Fruit fly (Drosophila melanogaster) whole organism, embryonic: ENCODE measurements around the gene CG11737.

ENCODE experiments used
- Abd-B ChIP-seq: fragments of 200-800 bp; sonication (Bioruptor generic); optimal IDR thresholded peaks from 2 replicates; lab custom pipeline; 2018; ENCODE audit warnings: missing biosample characterization, mild to moderate bottlenecking, missing genetic modification characterization, moderate library complexity
- B-H1 ChIP-seq: fragments of 200-800 bp; sonication (Bioruptor generic); IDR thresholded peaks from 3 replicates; pipeline ENCODE4 v1.3.6; 2022; ENCODE audit warnings: missing biosample characterization, missing genetic modification characterization
- Blimp-1 ChIP-seq: fragments of 200-800 bp; sonication (Bioruptor generic); optimal IDR thresholded peaks from 3 replicates; lab custom pipeline; 2018; ENCODE audit warnings: missing biosample characterization, missing genetic modification characterization, mild to moderate bottlenecking, moderate library complexity, missing genetic modification reagents
- CG12155 ChIP-seq: fragments of 200-800 bp; sonication (Bioruptor generic); optimal IDR thresholded peaks from 3 replicates; lab custom pipeline; 2016; ENCODE audit warnings: missing biosample characterization, missing genetic modification characterization
- CG12391 ChIP-seq: fragments of 200-800 bp; sonication (Bioruptor generic); optimal IDR thresholded peaks from 3 replicates; lab custom pipeline; 2018; ENCODE audit warnings: missing biosample characterization, mild to moderate bottlenecking, missing genetic modification characterization, moderate library complexity
- CG12942 ChIP-seq: fragments of 200-800 bp; sonication (Bioruptor generic); optimal IDR thresholded peaks from 3 replicates; lab custom pipeline; 2016; ENCODE audit warnings: missing biosample characterization, missing genetic modification characterization
- CG13287 ChIP-seq: fragments of 200-800 bp; sonication (Bioruptor generic); IDR thresholded peaks from 2 replicates; pipeline ENCODE4 v1.3.6; 2022; ENCODE audit warnings: missing biosample characterization, missing genetic modification characterization; ENCODE audit not compliant: partially characterized antibody
- CG14710 ChIP-seq: fragments of 200-800 bp; sonication (Bioruptor generic); optimal IDR thresholded peaks from 3 replicates; lab custom pipeline; 2019; ENCODE audit warnings: missing biosample characterization, mild to moderate bottlenecking, missing genetic modification characterization, moderate library complexity
- CG18476 ChIP-seq: fragments of 200-800 bp; sonication (Bioruptor generic); optimal IDR thresholded peaks from 2 replicates; lab custom pipeline; 2016; ENCODE audit warnings: missing biosample characterization, mild to moderate bottlenecking, missing genetic modification characterization
- CG2120 ChIP-seq: fragments of 200-800 bp; sonication (Bioruptor generic); optimal IDR thresholded peaks from 3 replicates; lab custom pipeline; 2016; ENCODE audit warnings: missing biosample characterization, missing genetic modification characterization
- CG2678 ChIP-seq: fragments of 200-800 bp; sonication (Bioruptor generic); optimal IDR thresholded peaks from 3 replicates; lab custom pipeline; 2019; ENCODE audit warnings: missing biosample characterization, mild to moderate bottlenecking, missing genetic modification characterization, moderate library complexity
- CG4424 ChIP-seq: fragments of 200-800 bp; sonication (Bioruptor generic); optimal IDR thresholded peaks from 3 replicates; lab custom pipeline; 2016; ENCODE audit warnings: missing biosample characterization, missing genetic modification characterization
- CG6854 ChIP-seq: fragments of 200-800 bp; sonication (Bioruptor generic); optimal IDR thresholded peaks from 3 replicates; lab custom pipeline; 2017; ENCODE audit warnings: missing biosample characterization, mild to moderate bottlenecking, missing genetic modification characterization
- CG7556 ChIP-seq: fragments of 200-800 bp; sonication (Bioruptor generic); optimal IDR thresholded peaks from 2 replicates; lab custom pipeline; 2017; ENCODE audit warnings: missing biosample characterization, mild to moderate bottlenecking, missing genetic modification characterization
- CG7786 ChIP-seq: fragments of 200-800 bp; sonication (Bioruptor generic); optimal IDR thresholded peaks from 2 replicates; lab custom pipeline; 2016; ENCODE audit warnings: missing biosample characterization, missing genetic modification characterization
- CG7963 ChIP-seq: fragments of 200-800 bp; sonication (Bioruptor generic); IDR thresholded peaks from 3 replicates; pipeline ENCODE4 v1.3.6; 2022; ENCODE audit warnings: missing biosample characterization, missing genetic modification characterization; ENCODE audit not compliant: partially characterized antibody
- CG9817 ChIP-seq: fragments of 200-800 bp; sonication (Bioruptor generic); optimal IDR thresholded peaks from 2 replicates; lab custom pipeline; 2018; ENCODE audit warnings: missing biosample characterization, mild to moderate bottlenecking, missing genetic modification characterization, moderate library complexity
- CG9932 ChIP-seq: fragments of 200-800 bp; sonication (Bioruptor generic); IDR thresholded peaks from 2 replicates; pipeline ENCODE4 v1.3.6; 2022; ENCODE audit warnings: missing biosample characterization, missing genetic modification characterization
- CTCF ChIP-seq: fragments of 200-800 bp; sonication (Bioruptor generic); optimal IDR thresholded peaks from 2 replicates; lab custom pipeline; 2017; ENCODE audit warnings: missing biosample characterization, mild to moderate bottlenecking, missing genetic modification characterization, moderate library complexity
- Camta ChIP-seq: fragments of 200-800 bp; sonication (Bioruptor generic); optimal IDR thresholded peaks from 2 replicates; lab custom pipeline; 2016; ENCODE audit warnings: missing biosample characterization, missing genetic modification characterization
- Dip3 ChIP-seq: fragments of 200-800 bp; sonication (Bioruptor generic); optimal IDR thresholded peaks from 3 replicates; lab custom pipeline; 2016; ENCODE audit warnings: missing biosample characterization, missing genetic modification characterization
- Dll ChIP-seq: fragments of 200-800 bp; sonication (Bioruptor generic); IDR thresholded peaks from 4 replicates; pipeline ENCODE4 v1.3.6; 2022; ENCODE audit warnings: missing biosample characterization, missing genetic modification characterization; ENCODE audit not compliant: partially characterized antibody
- Dp ChIP-seq: fragments of 200-800 bp; sonication (Bioruptor generic); optimal IDR thresholded peaks from 2 replicates; lab custom pipeline; 2018; ENCODE audit warnings: missing biosample characterization, mild to moderate bottlenecking, missing genetic modification characterization, moderate library complexity
- Ets65A ChIP-seq: fragments of 200-800 bp; sonication (Bioruptor generic); peaks from one replicate; lab custom pipeline; 2016; ENCODE audit warnings: missing biosample characterization, missing genetic modification characterization
- Ets97D ChIP-seq: fragments of 200-800 bp; sonication (Bioruptor generic); optimal IDR thresholded peaks from 3 replicates; lab custom pipeline; 2016; ENCODE audit warnings: missing biosample characterization, missing genetic modification characterization
- HLH54F ChIP-seq: fragments of 200-800 bp; sonication (Bioruptor generic); optimal IDR thresholded peaks from 3 replicates; lab custom pipeline; 2016; ENCODE audit warnings: missing biosample characterization, missing genetic modification characterization
- Lhr ChIP-seq: fragments of 200-800 bp; sonication (Bioruptor generic); optimal IDR thresholded peaks from 3 replicates; lab custom pipeline; 2017; ENCODE audit warnings: mild to moderate bottlenecking, missing biosample characterization, missing genetic modification reagents, missing genetic modification characterization
- Med ChIP-seq: fragments of 200-800 bp; sonication (Bioruptor generic); peaks from one replicate; lab custom pipeline; 2016; ENCODE audit warnings: missing biosample characterization, missing genetic modification characterization, mild to moderate bottlenecking, inconsistent platforms, moderate library complexity
- Mes4 ChIP-seq: fragments of 200-800 bp; sonication (Bioruptor generic); optimal IDR thresholded peaks from 2 replicates; lab custom pipeline; 2016; ENCODE audit warnings: missing biosample characterization, missing genetic modification characterization
- NC2α ChIP-seq: fragments of 200-800 bp; sonication (Bioruptor generic); optimal IDR thresholded peaks from 2 replicates; lab custom pipeline; 2016; ENCODE audit warnings: missing biosample characterization, missing genetic modification characterization
- NfI ChIP-seq: fragments of 200-800 bp; sonication (Bioruptor generic); optimal IDR thresholded peaks from 3 replicates; lab custom pipeline; 2018; ENCODE audit warnings: missing biosample characterization, mild to moderate bottlenecking, missing genetic modification characterization, moderate library complexity
- Pdp1 ChIP-seq, 2 experiments: fragments of 200-800 bp; sonication (Bioruptor generic); optimal IDR thresholded peaks; 3 replicates each; lab custom pipeline; 2016; ENCODE audit warnings: missing biosample characterization in 2 of 2, missing genetic modification characterization in 2 of 2, mild to moderate bottlenecking in 1 of 2, moderate library complexity in 1 of 2
- Sry-δ ChIP-seq: fragments of 200-800 bp; sonication (Bioruptor generic); optimal IDR thresholded peaks from 2 replicates; lab custom pipeline; 2016; ENCODE audit warnings: missing biosample characterization, missing genetic modification characterization
- Trl ChIP-seq, 3 experiments: fragments of >200 bp in 2 of 3; fragments of 200-800 bp in 1 of 3; sonication (Bioruptor generic) in 1 of 3; optimal IDR thresholded peaks; 2 replicates in 1 of 3; 3 replicates in 2 of 3; lab custom pipeline; 2016 to 2017; ENCODE audit warnings: missing biosample characterization in 1 of 3, missing genetic modification characterization in 1 of 3
- YL-1 ChIP-seq: fragments of 200-800 bp; sonication (Bioruptor generic); optimal IDR thresholded peaks from 3 replicates; lab custom pipeline; 2017; ENCODE audit warnings: missing biosample characterization, mild to moderate bottlenecking, missing genetic modification characterization
- al ChIP-seq: fragments of 200-800 bp; sonication (Bioruptor generic); IDR thresholded peaks from 2 replicates; pipeline ENCODE4 v1.3.6; 2022; ENCODE audit warnings: missing biosample characterization, missing genetic modification characterization
- az2 ChIP-seq: fragments of 200-800 bp; sonication (Bioruptor generic); optimal IDR thresholded peaks from 3 replicates; lab custom pipeline; 2016; ENCODE audit warnings: missing biosample characterization, missing genetic modification characterization
- bab2 ChIP-seq: fragments of 200-800 bp; sonication (Bioruptor generic); optimal IDR thresholded peaks from 2 replicates; lab custom pipeline; 2016; ENCODE audit warnings: missing biosample characterization, missing genetic modification characterization
- bcd ChIP-seq: fragments of 200-800 bp; sonication (Bioruptor generic); optimal IDR thresholded peaks from 2 replicates; lab custom pipeline; 2017; ENCODE audit warnings: missing biosample characterization, mild to moderate bottlenecking, missing genetic modification characterization
- cad ChIP-seq: fragments of >200 bp; optimal IDR thresholded peaks from 2 replicates; lab custom pipeline; 2017; ENCODE audit warnings: missing biosample characterization, missing genetic modification characterization
- dmrt99B ChIP-seq: fragments of 200-800 bp; sonication (Bioruptor generic); optimal IDR thresholded peaks from 2 replicates; lab custom pipeline; 2018; ENCODE audit warnings: missing biosample characterization, mild to moderate bottlenecking, missing genetic modification characterization, moderate library complexity
- ems ChIP-seq: fragments of 200-800 bp; sonication (Bioruptor generic); optimal IDR thresholded peaks from 3 replicates; lab custom pipeline; 2016; ENCODE audit warnings: missing biosample characterization, missing genetic modification characterization
- nom ChIP-seq: fragments of 200-800 bp; sonication (Bioruptor generic); optimal IDR thresholded peaks from 2 replicates; lab custom pipeline; 2017; ENCODE audit warnings: missing biosample characterization, missing genetic modification characterization, mild to moderate bottlenecking, moderate library complexity, missing genetic modification reagents
- phol ChIP-seq: fragments of 200-800 bp; sonication (Bioruptor generic); optimal IDR thresholded peaks from 3 replicates; lab custom pipeline; 2018; ENCODE audit warnings: missing biosample characterization, mild to moderate bottlenecking, missing genetic modification characterization, moderate library complexity
- pum ChIP-seq: fragments of 200-800 bp; sonication (Bioruptor generic); optimal IDR thresholded peaks from 2 replicates; lab custom pipeline; 2016; ENCODE audit warnings: missing biosample characterization, missing genetic modification characterization
- slbo ChIP-seq: fragments of 200-800 bp; sonication (Bioruptor generic); IDR thresholded peaks from 2 replicates; pipeline ENCODE4 v1.3.6; 2022; ENCODE audit warnings: missing biosample characterization, missing genetic modification characterization
- slp2 ChIP-seq: fragments of 200-800 bp; sonication (Bioruptor generic); optimal IDR thresholded peaks from 2 replicates; lab custom pipeline; 2016; ENCODE audit warnings: missing biosample characterization, missing genetic modification characterization
- ssp ChIP-seq: fragments of 200-800 bp; sonication (Bioruptor generic); IDR thresholded peaks from 2 replicates; pipeline ENCODE4 v1.3.6; 2022; ENCODE audit warnings: missing biosample characterization, missing genetic modification characterization
- tx ChIP-seq: fragments of 200-800 bp; sonication (Bioruptor generic); optimal IDR thresholded peaks from 2 replicates; lab custom pipeline; 2016; ENCODE audit warnings: missing biosample characterization, missing genetic modification characterization
- zen ChIP-seq: fragments of 200-800 bp; sonication (Bioruptor generic); optimal IDR thresholded peaks from 3 replicates; lab custom pipeline; 2018; ENCODE audit warnings: missing biosample characterization, mild to moderate bottlenecking, missing genetic modification characterization, moderate library complexity

The CG11737 gene

DNA sequence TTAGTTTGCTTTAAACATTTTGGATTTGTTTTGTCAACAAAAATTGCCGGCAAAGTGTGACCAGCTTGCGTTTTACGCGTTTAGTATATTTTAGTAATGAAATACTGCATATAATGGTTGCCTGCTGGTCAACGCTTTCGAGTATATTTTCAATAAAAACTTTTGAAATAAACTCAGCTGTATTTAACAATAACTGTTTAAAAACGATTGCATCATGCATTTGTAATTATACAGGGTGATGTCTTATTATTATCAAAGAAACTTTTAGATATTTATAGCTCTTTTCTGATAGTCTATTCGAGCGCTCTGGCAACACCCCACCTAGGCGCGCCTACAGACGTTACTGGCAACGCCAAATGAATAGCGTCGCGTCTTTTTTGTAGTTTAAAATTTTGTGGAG lies 46.1 kb downstream of the CG11737 start, which contains the start of gene Cenp-C (continued):
- TF ChIP-seq zen (peak; percentile 17), CG7556 (GFP tag; lab: Kevin White, UChicago) (no peak), ems (no peak), bab2 (peak; percentile 33), tx (GFP tag; lab: Kevin White, UChicago) (peak; percentile 18), bcd (GFP tag; lab: Kevin White, UChicago) (peak; percentile 17), slbo (GFP tag; lab: Robert Waterston, UW) (peak; percentile 57; the same call in 1 of the 2 replicates), Trl (optimal IDR thresholded peaks at IDR 0.05; lab: Kevin White, UChicago) (no peak), Trl (GFP tag; optimal IDR thresholded peaks at IDR 0.05; lab: Kevin White, UChicago) (peak; percentile 11), HLH54F (GFP tag; lab: Kevin White, UChicago) (peak; percentile 48), dmrt99B (tag; lab: Kevin White, UChicago) (no peak), CG12391 (tag; lab: Kevin White, UChicago) (peak; percentile 39), CG4424 (GFP tag; lab: Kevin White, UChicago) (peak; percentile 35), CG2678 (tag; lab: Kevin White, UChicago) (no peak), CG2120 (GFP tag; lab: Kevin White, UChicago) (peak; percentile 62), Ets65A (GFP tag; lab: Kevin White, UChicago) (peak; percentile 87), Sry-δ (GFP tag; lab: Kevin White, UChicago) (peak; percentile 52), CG12942 (GFP tag; lab: Kevin White, UChicago) (peak; percentile 25), Med (GFP tag; lab: Kevin White, UChicago) (peak; percentile 87), Dll (GFP tag; lab: Robert Waterston, UW) (peak; percentile 47; the same call in 1 of the 4 replicates), slp2 (GFP tag; lab: Kevin White, UChicago) (peak; percentile 7), Ets97D (GFP tag; lab: Kevin White, UChicago) (peak; percentile 72), CG9817 (tag; lab: Kevin White, UChicago) (peak; percentile 21), Abd-B (GFP tag; lab: Kevin White, UChicago) (peak; percentile 55), NfI (GFP tag; lab: Kevin White, UChicago) (peak; percentile 18), Blimp-1 (no peak), pum (peak; percentile 45), phol (tag; lab: Kevin White, UChicago) (peak; percentile 80), CG18476 (GFP tag; lab: Kevin White, UChicago) (peak; percentile 41), CG7786 (GFP tag; lab: Kevin White, UChicago) (peak; percentile 20), Dip3 (GFP tag; lab: Kevin White, UChicago) (peak; percentile 44), CG14710 (peak; percentile 60), CTCF (GFP tag; lab: Kevin White, UChicago) (peak; percentile 17), Camta (GFP tag; lab: Kevin White, UChicago) (peak; percentile 23), Dp (GFP tag; lab: Kevin White, UChicago) (peak; percentile 70), cad (GFP tag; lab: Kevin White, UChicago) (no peak), nom (GFP tag; lab: Kevin White, UChicago) (no peak), CG12155 (GFP tag; lab: Kevin White, UChicago) (peak; percentile 32), B-H1 (GFP tag; lab: Robert Waterston, UW) (no peak), ssp (peak; percentile 21; the same call in 1 of the 2 replicates), Lhr (GFP tag; lab: Kevin White, UChicago) (peak; percentile 40), YL-1 (GFP tag; lab: Kevin White, UChicago) (peak; percentile 44), CG6854 (GFP tag; lab: Kevin White, UChicago) (no peak), CG7963 (no peak), Mes4 (peak; percentile 22), NC2α (GFP tag; lab: Kevin White, UChicago) (no peak), CG13287 (peak; percentile 46), CG9932 (peak; percentile 51), az2 (no peak), al (GFP tag; lab: Robert Waterston, UW) (0 out of 2 replicates have a peak, but pooled peaks have one; percentile 27), Pdp1 (GFP tag; optimal IDR thresholded peaks at IDR 0.05; lab: Kevin White, UChicago) (peak in 1 of 2 experiments; percentile 30)
